Fruit fly (Drosophila melanogaster) whole organism: ENCODE data around the gene CG1074.

Source experiments
- CG8478 ChIP-seq: fragments of >200 bp; optimal IDR thresholded peaks from 2 replicates; lab custom pipeline; 2018; ENCODE audit warnings: inconsistent platforms
- Dll ChIP-seq: fragments of >200 bp; optimal IDR thresholded peaks from 2 replicates; lab custom pipeline; 2017
- EcR ChIP-seq, 2 experiments: fragments of >200 bp; optimal IDR thresholded peaks; 2 replicates each; lab custom pipeline; 2017; ENCODE audit warnings: missing biosample characterization in 2 of 2, missing genetic modification characterization in 2 of 2, missing genetic modification reagents in 2 of 2
- pan ChIP-seq: fragments of >200 bp; optimal IDR thresholded peaks from 2 replicates; lab custom pipeline; 2017
- psq ChIP-seq: fragments of >200 bp; optimal IDR thresholded peaks from 2 replicates; lab custom pipeline; 2017
- usp ChIP-seq: fragments of >200 bp; optimal IDR thresholded peaks from 2 replicates; lab custom pipeline; 2017; ENCODE audit warnings: missing biosample characterization, missing genetic modification characterization, mixed read lengths

dm6 chr3R:4466894-4467293 is 33.1 kb downstream of the CG1074 start:
- no peak for TF ChIP-seq CG8478 (lab: Kevin White, UChicago)
- TF ChIP-seq pan (lab: Kevin White, UChicago): no peak
- TF ChIP-seq EcR (GFP tag; optimal IDR thresholded peaks at IDR 0.05; lab: Kevin White, UChicago): no peak
- TF ChIP-seq usp (GFP tag; lab: Kevin White, UChicago): no peak
- TF ChIP-seq psq: no peak
- no peak for TF ChIP-seq Dll (lab: Kevin White, UChicago)
